Worm (Caenorhabditis elegans): Measurements from ENCODE around the gene R05F9.7.
"Not testable (repeated sequence)": the region's sequence is repeated elsewhere in the genome, so short reads cannot be mapped to it uniquely, and the experiment has no call there.

Gene R05F9.7

ce11 chrII:4857873-4858364, 28.2 kb upstream of the R05F9.7 start, which contains the start of gene F11G11.5:
Gene F11G11.5, plus strand, starts transcription at chrII:4857923.
- TF ChIP-seq med-1 (GFP tag; optimal IDR thresholded peaks at IDR 0.05; ENCODE audit: insufficient read depth): no peak
- TF ChIP-seq ref-1 (GFP tag; conservative IDR thresholded peaks at IDR 0.05): no peak
- TF ChIP-seq T22C8.4 (GFP tag; IDR thresholded peaks at IDR 0.05): no peak
- no peak for TF ChIP-seq klf-2 (GFP tag; conservative IDR thresholded peaks at IDR 0.05)
- no peak for TF ChIP-seq cog-1 (tag; optimal IDR thresholded peaks at IDR 0.05)
- TF ChIP-seq tab-1 (GFP tag; IDR thresholded peaks at IDR 0.05): no peak
- no peak for TF ChIP-seq flt-1 (GFP tag; IDR thresholded peaks at IDR 0.05)
- no peak for TF ChIP-seq ztf-29 (GFP tag; IDR thresholded peaks at IDR 0.05)
- TF ChIP-seq ztf-23 (GFP tag; IDR thresholded peaks at IDR 0.05): no peak

- TF ChIP-seq ztf-23 (GFP tag; IDR thresholded peaks at IDR 0.05) (no peak), T22C8.4 (GFP tag; IDR thresholded peaks at IDR 0.05) (no peak), ztf-29 (GFP tag; IDR thresholded peaks at IDR 0.05) (no peak), flt-1 (GFP tag; IDR thresholded peaks at IDR 0.05) (no peak), tab-1 (GFP tag; IDR thresholded peaks at IDR 0.05) (no peak), klf-2 (GFP tag; conservative IDR thresholded peaks at IDR 0.05) (no peak), med-1 (GFP tag; optimal IDR thresholded peaks at IDR 0.05; ENCODE audit: insufficient read depth) (no peak), ref-1 (GFP tag; conservative IDR thresholded peaks at IDR 0.05) (no peak), cog-1 (tag; optimal IDR thresholded peaks at IDR 0.05) (no peak)
These were observed 27.1 kb upstream of the R05F9.7 start for ce11 chrII:4858906-4859411.

ce11 chrII:4860260-4860659, 25.8 kb upstream of the R05F9.7 start, which contains the start of the genes nspd-5 and F11G11.4:
Gene nspd-5, minus strand, starts transcription at chrII:4860360.
Gene F11G11.4, plus strand, starts transcription at chrII:4860594.
- not testable (repeated sequence) for TF ChIP-seq med-1 (GFP tag; optimal IDR thresholded peaks at IDR 0.05; ENCODE audit: insufficient read depth); klf-2 (GFP tag; conservative IDR thresholded peaks at IDR 0.05); T22C8.4 (GFP tag; IDR thresholded peaks at IDR 0.05)

- no peak for TF ChIP-seq ref-1 (GFP tag; conservative IDR thresholded peaks at IDR 0.05)
- TF ChIP-seq T22C8.4 (GFP tag; IDR thresholded peaks at IDR 0.05): no peak
- TF ChIP-seq ztf-23 (GFP tag; IDR thresholded peaks at IDR 0.05): no peak
- TF ChIP-seq tab-1 (GFP tag; IDR thresholded peaks at IDR 0.05): no peak
- TF ChIP-seq flt-1 (GFP tag; IDR thresholded peaks at IDR 0.05): no peak
- no peak for TF ChIP-seq klf-2 (GFP tag; conservative IDR thresholded peaks at IDR 0.05)
- no peak for TF ChIP-seq cog-1 (tag; optimal IDR thresholded peaks at IDR 0.05)
- TF ChIP-seq med-1 (GFP tag; optimal IDR thresholded peaks at IDR 0.05; ENCODE audit: insufficient read depth): no peak
- no peak for TF ChIP-seq ztf-29 (GFP tag; IDR thresholded peaks at IDR 0.05)
These were observed 22.7 kb upstream of the R05F9.7 start, which contains the start of the genes mpst-4 and F11G11.14 for ce11 chrII:4863357-4863756. Gene mpst-4, minus strand, starts transcription at chrII:4863457. Gene F11G11.14, plus strand, starts transcription at chrII:4863681.

- TF ChIP-seq klf-2 (GFP tag; conservative IDR thresholded peaks at IDR 0.05) (no peak), ref-1 (GFP tag; conservative IDR thresholded peaks at IDR 0.05) (no peak), med-1 (GFP tag; optimal IDR thresholded peaks at IDR 0.05; ENCODE audit: insufficient read depth) (no peak), ztf-23 (GFP tag; IDR thresholded peaks at IDR 0.05) (no peak)
These were observed 20.0 kb upstream of the R05F9.7 start for ce11 chrII:4866045-4866444.

- 0 out of 2 replicates have a peak, but pooled peaks have one; percentile 13 for TF ChIP-seq flt-1 (GFP tag; IDR thresholded peaks at IDR 0.05)
These were observed 19.3 kb upstream of the R05F9.7 start for ce11 chrII:4866819-4867218.

- TF ChIP-seq ref-1 (GFP tag; conservative IDR thresholded peaks at IDR 0.05) (no peak), T22C8.4 (GFP tag; IDR thresholded peaks at IDR 0.05) (no peak), klf-2 (GFP tag; conservative IDR thresholded peaks at IDR 0.05) (no peak), tab-1 (GFP tag; IDR thresholded peaks at IDR 0.05) (no peak), cog-1 (tag; optimal IDR thresholded peaks at IDR 0.05) (no peak), flt-1 (GFP tag; IDR thresholded peaks at IDR 0.05) (no peak), ztf-29 (GFP tag; IDR thresholded peaks at IDR 0.05) (no peak), med-1 (GFP tag; optimal IDR thresholded peaks at IDR 0.05; ENCODE audit: insufficient read depth) (no peak), ztf-23 (GFP tag; IDR thresholded peaks at IDR 0.05) (no peak)
These were observed 18.6 kb upstream of the R05F9.7 start, which contains the start of gene col-17 for ce11 chrII:4867476-4867875. Gene col-17, minus strand, starts transcription at chrII:4867576.

ce11 chrII:4869793-4870343, 16.2 kb upstream of the R05F9.7 start:
- TF ChIP-seq tab-1 (GFP tag; IDR thresholded peaks at IDR 0.05): no peak

- no peak for TF ChIP-seq T22C8.4 (GFP tag; IDR thresholded peaks at IDR 0.05)
- no peak for TF ChIP-seq ref-1 (GFP tag; conservative IDR thresholded peaks at IDR 0.05)
- TF ChIP-seq med-1 (GFP tag; optimal IDR thresholded peaks at IDR 0.05; ENCODE audit: insufficient read depth): no peak
- TF ChIP-seq tab-1 (GFP tag; IDR thresholded peaks at IDR 0.05): no peak
- TF ChIP-seq cog-1 (tag; optimal IDR thresholded peaks at IDR 0.05): no peak
- no peak for TF ChIP-seq ztf-23 (GFP tag; IDR thresholded peaks at IDR 0.05)
- no peak for TF ChIP-seq flt-1 (GFP tag; IDR thresholded peaks at IDR 0.05)
- TF ChIP-seq klf-2 (GFP tag; conservative IDR thresholded peaks at IDR 0.05): no peak
- no peak for TF ChIP-seq ztf-29 (GFP tag; IDR thresholded peaks at IDR 0.05)
These were observed 15.4 kb upstream of the R05F9.7 start, which contains the start of gene col-20 for ce11 chrII:4870691-4871090. Gene col-20, minus strand, starts transcription at chrII:4870791.

- TF ChIP-seq T22C8.4 (GFP tag; IDR thresholded peaks at IDR 0.05) (no peak), tab-1 (GFP tag; IDR thresholded peaks at IDR 0.05) (no peak), flt-1 (GFP tag; IDR thresholded peaks at IDR 0.05) (no peak), ztf-29 (GFP tag; IDR thresholded peaks at IDR 0.05) (no peak)
These were observed 14.2 kb upstream of the R05F9.7 start for ce11 chrII:4871834-4872233.
